Worm (Caenorhabditis elegans): ENCODE data around the gene T02B11.9.

DNA sequence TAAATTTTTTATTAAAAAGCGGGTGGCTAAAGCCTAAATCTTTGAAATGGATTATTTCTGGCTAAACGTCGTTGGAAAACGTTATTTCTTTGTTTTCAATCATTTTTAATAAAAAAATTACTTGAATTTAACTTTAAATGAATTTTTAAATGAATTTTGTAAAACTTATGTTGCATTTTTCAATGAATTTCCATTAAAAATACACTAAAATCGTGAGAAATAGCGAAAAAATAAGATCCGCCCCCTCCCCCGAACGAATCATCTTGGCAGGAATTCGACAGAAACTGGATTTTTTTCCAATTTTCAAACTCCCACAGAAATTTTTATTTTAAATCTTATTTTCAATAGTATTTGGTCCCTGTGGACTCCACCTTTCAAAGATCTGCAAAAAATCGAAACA, 3.1 kb downstream of the T02B11.9 start, which contains the start of gene srg-53:
- TF ChIP-seq unc-62 (GFP tag; optimal IDR thresholded peaks at IDR 0.05), result no peak
- no peak for TF ChIP-seq lsy-12 (tag; optimal IDR thresholded peaks at IDR 0.05)
- no peak for TF ChIP-seq aly-2 (tag; optimal IDR thresholded peaks at IDR 0.05)
- TF ChIP-seq jun-1 (tag; optimal IDR thresholded peaks at IDR 0.05), result no peak
- TF ChIP-seq fkh-10 (GFP tag; optimal IDR thresholded peaks at IDR 0.05), result no peak
- TF ChIP-seq unc-39 (tag; optimal IDR thresholded peaks at IDR 0.05), result no peak
- TF ChIP-seq nhr-77 (tag; optimal IDR thresholded peaks at IDR 0.05), result no peak
- no peak for TF ChIP-seq R02D3.7 (tag; optimal IDR thresholded peaks at IDR 0.05)
- no peak for TF ChIP-seq elt-2 (tag; optimal IDR thresholded peaks at IDR 0.05)
- TF ChIP-seq nhr-76 (tag; optimal IDR thresholded peaks at IDR 0.05), result no peak
- no peak for TF ChIP-seq nhr-28 (tag; optimal IDR thresholded peaks at IDR 0.05)

Data from whole organism, L3 larva.